Fruit fly (Drosophila melanogaster) whole organism, adult: ENCODE measurements around the gene CG5355.

ENCODE experiments used
- CG5204 ChIP-seq: fragments of 200-800 bp; sonication (Bioruptor generic); optimal IDR thresholded peaks from 2 replicates; lab custom pipeline; 2016; ENCODE audit warnings: missing biosample characterization, missing genetic modification characterization
- Hr96 ChIP-seq: fragments of 200-800 bp; sonication (Bioruptor generic); optimal IDR thresholded peaks from 2 replicates; lab custom pipeline; 2016; ENCODE audit warnings: missing biosample characterization, missing genetic modification characterization
- cic ChIP-seq: fragments of 200-800 bp; sonication (Bioruptor generic); optimal IDR thresholded peaks from 2 replicates; lab custom pipeline; 2017; ENCODE audit warnings: missing biosample characterization, mild to moderate bottlenecking, missing genetic modification characterization, moderate library complexity
- kay ChIP-seq: fragments of 200-800 bp; sonication (Bioruptor generic); peaks from one replicate; lab custom pipeline; 2016; ENCODE audit warnings: missing biosample characterization, missing genetic modification characterization, borderline replicate concordance

DNA sequence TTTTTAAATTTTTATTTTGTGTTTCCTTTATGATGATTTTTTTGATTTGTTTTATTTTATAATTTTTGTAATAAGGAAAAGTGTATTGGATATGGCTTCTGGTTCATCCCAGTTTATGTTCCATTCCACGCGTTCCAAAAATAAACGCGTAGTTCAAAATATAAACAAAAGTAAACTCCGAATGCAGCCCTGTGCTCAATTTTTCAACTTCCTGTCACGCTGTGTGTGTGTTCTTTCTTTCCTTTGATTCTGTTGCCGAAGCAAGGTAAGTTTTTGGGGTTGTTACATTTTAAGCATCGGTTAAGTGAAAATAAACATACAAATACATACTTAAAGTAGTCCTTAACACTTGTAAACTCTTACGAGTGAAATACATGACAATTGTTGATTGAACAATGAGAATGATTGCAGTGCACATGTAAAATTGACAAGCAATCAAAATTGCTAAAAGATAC, 5.1 kb downstream of the CG5355 start, which contains the start of the genes Ip259 and RpS27A:
- TF ChIP-seq kay (GFP tag; lab: Kevin White, UChicago) (peak; percentile 54), CG5204 (GFP tag; lab: Kevin White, UChicago) (no peak), cic (GFP tag; lab: Kevin White, UChicago) (no peak), Hr96 (GFP tag; lab: Kevin White, UChicago) (no peak)
